Fruit fly (Drosophila melanogaster) whole organism: Measurements from ENCODE around the gene Klp61F.

Source experiments
- EcR ChIP-seq, 2 experiments: fragments of >200 bp; optimal IDR thresholded peaks; 2 replicates each; lab custom pipeline; 2017; ENCODE audit warnings: missing biosample characterization in 2 of 2, missing genetic modification characterization in 2 of 2, missing genetic modification reagents in 2 of 2
- psq ChIP-seq: fragments of >200 bp; optimal IDR thresholded peaks from 2 replicates; lab custom pipeline; 2017

DNA sequence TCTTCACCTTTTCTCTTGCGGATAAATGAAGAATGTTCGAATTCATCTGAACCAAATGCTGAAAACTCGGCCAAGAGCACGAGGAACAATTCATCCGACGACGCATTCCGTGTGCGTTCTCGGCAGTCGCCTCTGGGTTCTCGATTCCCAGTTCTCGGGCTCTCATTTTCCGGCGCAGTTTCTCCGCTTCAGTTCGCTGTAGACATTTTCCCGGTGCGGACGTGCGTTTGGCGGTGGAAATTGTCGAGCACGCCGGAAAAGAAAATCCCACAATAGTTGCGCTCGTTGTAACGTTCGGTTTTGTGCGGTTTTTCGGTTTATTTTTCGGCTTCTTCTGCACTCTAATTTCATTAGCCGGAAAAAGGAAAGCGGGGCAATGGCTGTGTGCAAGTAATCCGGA is 30.1 kb upstream of the Klp61F start, which contains the start of gene CG32333:
- TF ChIP-seq psq (lab: Kevin White, UChicago): no peak
- TF ChIP-seq EcR (GFP tag; optimal IDR thresholded peaks at IDR 0.05; lab: Kevin White, UChicago): no peak
